Worm (Caenorhabditis elegans): ENCODE results near the gene smg-7.

The smg-7 gene

ce11 chrIV:6790438-6791124 is 48.3 kb upstream of the smg-7 start, which contains the start of the genes C17H12.2 and vha-8 (continued):
- TF ChIP-seq B0261.1 (tag; optimal IDR thresholded peaks at IDR 0.05) (no peak), lsy-27 (tag; optimal IDR thresholded peaks at IDR 0.05; ENCODE audit: borderline replicate concordance, insufficient read depth) (no peak), T26A5.8 (tag; optimal IDR thresholded peaks at IDR 0.05) (no peak), somi-1 (GFP tag; optimal IDR thresholded peaks at IDR 0.05) (peak; percentile 73), madf-6 (GFP tag; IDR thresholded peaks at IDR 0.05) (peak; percentile 47), sdz-38 (tag; optimal IDR thresholded peaks at IDR 0.05) (no peak), snpc-1.3 (tag; optimal IDR thresholded peaks at IDR 0.05; ENCODE audit: insufficient read depth) (no peak), ceh-100 (GFP tag; IDR thresholded peaks at IDR 0.05) (0 out of 2 replicates have a peak, but pooled peaks have one; percentile 21), aptf-2 (GFP tag; conservative IDR thresholded peaks at IDR 0.05) (no peak; the same call in 1 of the 2 replicates), dpff-1 (tag; optimal IDR thresholded peaks at IDR 0.05) (no peak), ceh-27 (GFP tag; optimal IDR thresholded peaks at IDR 0.05) (peak; percentile 91), athp-1 (tag; optimal IDR thresholded peaks at IDR 0.05) (peak; percentile 44), madf-8 (GFP tag; conservative IDR thresholded peaks at IDR 0.05) (no peak), F52B5.7 (tag; optimal IDR thresholded peaks at IDR 0.05) (no peak), Y53F4B.3 (GFP tag; IDR thresholded peaks at IDR 0.05) (no peak), ccch-3 (GFP tag; optimal IDR thresholded peaks at IDR 0.05) (no peak), egl-44 (GFP tag; IDR thresholded peaks at IDR 0.05) (0 out of 2 replicates have a peak, but pooled peaks have one; percentile 51), ztf-6 (GFP tag; IDR thresholded peaks at IDR 0.05) (peak; percentile 66; the same call in 1 of the 2 replicates), T07F8.4 (tag; optimal IDR thresholded peaks at IDR 0.05) (no peak), nhr-90 (tag; optimal IDR thresholded peaks at IDR 0.05) (peak; percentile 40), B0019.2 (GFP tag; conservative IDR thresholded peaks at IDR 0.05) (no peak), F37B4.10 (GFP tag; IDR thresholded peaks at IDR 0.05) (no peak), hsf-1 (GFP tag; IDR thresholded peaks at IDR 0.05) (no peak), hlh-26 (GFP tag; conservative IDR thresholded peaks at IDR 0.05) (no peak), cebp-1 (GFP tag; IDR thresholded peaks at IDR 0.05) (0 out of 2 replicates have a peak, but pooled peaks have one; percentile 19), cebp-1 (tag; optimal IDR thresholded peaks at IDR 0.05) (peak; percentile 83), aptf-3 (GFP tag; IDR thresholded peaks at IDR 0.05) (no peak), die-1 (tag; optimal IDR thresholded peaks at IDR 0.05) (no peak), mes-4 (tag; optimal IDR thresholded peaks at IDR 0.05) (no peak), zfh-2 (GFP tag; conservative IDR thresholded peaks at IDR 0.05) (peak; percentile 55; the same call in 1 of the 2 replicates), pha-4 (tag; optimal IDR thresholded peaks at IDR 0.05) (peak; percentile 67), ztf-28 (GFP tag; IDR thresholded peaks at IDR 0.05) (no peak), nfya-1 (tag; optimal IDR thresholded peaks at IDR 0.05; ENCODE audit: borderline replicate concordance, insufficient read depth) (no peak), ceh-79 (tag; optimal IDR thresholded peaks at IDR 0.05) (no peak), lin-40 (tag; optimal IDR thresholded peaks at IDR 0.05) (peak; percentile 88), attf-3 (GFP tag; conservative IDR thresholded peaks at IDR 0.05) (0 out of 2 replicates have a peak, but pooled peaks have one; percentile 42), let-526 (GFP tag; IDR thresholded peaks at IDR 0.05) (0 out of 2 replicates have a peak, but pooled peaks have one; percentile 46), madf-10 (tag; optimal IDR thresholded peaks at IDR 0.05) (peak; percentile 76)

ce11 chrIV:6789950-6790349 is 47.7 kb upstream of the smg-7 start:
- TF ChIP-seq mes-4 (tag; optimal IDR thresholded peaks at IDR 0.05): no peak
- no peak for TF ChIP-seq bed-2 (GFP tag; IDR thresholded peaks at IDR 0.05)
- TF ChIP-seq gei-17 (GFP tag; optimal IDR thresholded peaks at IDR 0.05): no peak
- TF ChIP-seq akir-1 (GFP tag; optimal IDR thresholded peaks at IDR 0.05): no peak
- no peak for TF ChIP-seq ekl-4 (GFP tag; IDR thresholded peaks at IDR 0.05)
- TF ChIP-seq B0261.1 (tag; optimal IDR thresholded peaks at IDR 0.05): no peak
- no peak for TF ChIP-seq unc-62 (GFP tag; optimal IDR thresholded peaks at IDR 0.05)
- no peak for TF ChIP-seq nfya-1 (tag; optimal IDR thresholded peaks at IDR 0.05; ENCODE audit: borderline replicate concordance, insufficient read depth)
- no peak for TF ChIP-seq rcor-1 (GFP tag; IDR thresholded peaks at IDR 0.05)
- no peak for TF ChIP-seq Y67H2A.10 (GFP tag; conservative IDR thresholded peaks at IDR 0.05)
- TF ChIP-seq dox-1 (GFP tag; IDR thresholded peaks at IDR 0.05): 0 out of 2 replicates have a peak, but pooled peaks have one; percentile 4
- no peak for TF ChIP-seq lin-26 (GFP tag; IDR thresholded peaks at IDR 0.05)
- no peak for TF ChIP-seq sea-2 (GFP tag; IDR thresholded peaks at IDR 0.05)

All from whole organism, young adult.